Fruit fly (Drosophila melanogaster): Measurements from ENCODE around the gene Acsx1R.

Acsx1R gene

dm6 chr3R:19783290-19783689 lies 6.2 kb upstream of the Acsx1R start, which contains the start of gene Acsx4:
Gene Acsx4, plus strand, starts transcription at chr3R:19783522.
- no peak for TF ChIP-seq CG10209 (GFP tag; optimal IDR thresholded peaks at IDR 0.05)
- TF ChIP-seq Hr78 (GFP tag; optimal IDR thresholded peaks at IDR 0.05), result peak in 1 of 2 experiments; percentile 68
- TF ChIP-seq lab (GFP tag; optimal IDR thresholded peaks at IDR 0.05), result peak; percentile 48
- peak; percentile 10 for TF ChIP-seq cwo (GFP tag; optimal IDR thresholded peaks at IDR 0.05)
- TF ChIP-seq chinmo (GFP tag; IDR thresholded peaks at IDR 0.05; ENCODE audit: partially characterized antibody), result 0 out of 4 replicates have a peak, but pooled peaks have one; percentile 34
- no peak for TF ChIP-seq CG18764 (GFP tag; optimal IDR thresholded peaks at IDR 0.05)
- no peak for TF ChIP-seq trh (GFP tag; optimal IDR thresholded peaks at IDR 0.05)
- peak; percentile 79 for TF ChIP-seq CG34376 (GFP tag; optimal IDR thresholded peaks at IDR 0.05)
- peak; percentile 80 for TF ChIP-seq Deaf1 (tag; optimal IDR thresholded peaks at IDR 0.05)
- peak; percentile 76 for TF ChIP-seq z (GFP tag; IDR thresholded peaks at IDR 0.05)
- TF ChIP-seq Jarid2 (GFP tag; optimal IDR thresholded peaks at IDR 0.05), result peak; percentile 10
- TF ChIP-seq sd (tag; optimal IDR thresholded peaks at IDR 0.05), result peak; percentile 51
- TF ChIP-seq Sry-δ (GFP tag; optimal IDR thresholded peaks at IDR 0.05), result no peak
- no peak for TF ChIP-seq ara (GFP tag; IDR thresholded peaks at IDR 0.05)
- no peak for TF ChIP-seq Camta (GFP tag; optimal IDR thresholded peaks at IDR 0.05)
- TF ChIP-seq mirr (GFP tag; optimal IDR thresholded peaks at IDR 0.05), result peak; percentile 55
- peak; percentile 82 for TF ChIP-seq GATAe (GFP tag; conservative IDR thresholded peaks at IDR 0.05)
- peak; percentile 72 for TF ChIP-seq CG15514 (GFP tag; optimal IDR thresholded peaks at IDR 0.05)
- TF ChIP-seq Med (GFP tag), result peak; percentile 53
- peak; percentile 84 for TF ChIP-seq grn (GFP tag; optimal IDR thresholded peaks at IDR 0.05)
- TF ChIP-seq exex (tag; optimal IDR thresholded peaks at IDR 0.05), result peak; percentile 55
- TF ChIP-seq ftz-f1 (GFP tag; optimal IDR thresholded peaks at IDR 0.05), result peak; percentile 42
- TF ChIP-seq Pdp1 (GFP tag; optimal IDR thresholded peaks at IDR 0.05), result peak in 1 of 2 experiments; percentile 32
- peak; percentile 25 for TF ChIP-seq CG10543 (GFP tag; optimal IDR thresholded peaks at IDR 0.05)
- no peak for TF ChIP-seq Hmx (GFP tag; optimal IDR thresholded peaks at IDR 0.05)
- TF ChIP-seq sug (tag; optimal IDR thresholded peaks at IDR 0.05), result peak; percentile 62

dm6 chr3R:19780946-19781345 lies 3.9 kb upstream of the Acsx1R start, which contains the start of gene Acsx3:
Gene Acsx3, plus strand, starts transcription at chr3R:19781246.
- no peak for TF ChIP-seq CG2116 (GFP tag; optimal IDR thresholded peaks at IDR 0.05)
- peak; percentile 10 for TF ChIP-seq grau (tag; optimal IDR thresholded peaks at IDR 0.05)
- TF ChIP-seq Meics (GFP tag; optimal IDR thresholded peaks at IDR 0.05), result no peak
- no peak for TF ChIP-seq CG3847 (GFP tag; IDR thresholded peaks at IDR 0.05)
- TF ChIP-seq seq (GFP tag; IDR thresholded peaks at IDR 0.05), result no peak
- TF ChIP-seq CG31365 (tag; optimal IDR thresholded peaks at IDR 0.05), result no peak
- no peak for TF ChIP-seq Doc3 (GFP tag; IDR thresholded peaks at IDR 0.05; ENCODE audit: partially characterized antibody)
- peak; percentile 51 for TF ChIP-seq sug (tag; optimal IDR thresholded peaks at IDR 0.05)

dm6 chr3R:19778065-19778800 lies 1.2 kb upstream of the Acsx1R start, which contains the start of gene Acsx2:
Gene Acsx2, plus strand, starts transcription at chr3R:19778750.
- no peak for TF ChIP-seq jigr1 (GFP tag; IDR thresholded peaks at IDR 0.05)
- TF ChIP-seq hb (GFP tag; IDR thresholded peaks at IDR 0.05; ENCODE audit: partially characterized antibody), result no peak
- no peak for TF ChIP-seq CG11398 (GFP tag; optimal IDR thresholded peaks at IDR 0.05)
- no peak for TF ChIP-seq fd102C (GFP tag; optimal IDR thresholded peaks at IDR 0.05)
- no peak for TF ChIP-seq trh (GFP tag; optimal IDR thresholded peaks at IDR 0.05)
- TF ChIP-seq ftz-f1 (GFP tag; optimal IDR thresholded peaks at IDR 0.05), result no peak
- no peak for TF ChIP-seq CG8359 (GFP tag; optimal IDR thresholded peaks at IDR 0.05; ENCODE audit: borderline replicate concordance)
- TF ChIP-seq Awh (GFP tag; IDR thresholded peaks at IDR 0.05), result no peak
- TF ChIP-seq bbx (GFP tag; IDR thresholded peaks at IDR 0.05; ENCODE audit: partially characterized antibody), result 0 out of 2 replicates have a peak, but pooled peaks have one; percentile 33
- TF ChIP-seq CG4424 (GFP tag; optimal IDR thresholded peaks at IDR 0.05), result no peak
- TF ChIP-seq stwl (tag; optimal IDR thresholded peaks at IDR 0.05), result peak; percentile 61
- no peak for TF ChIP-seq CG11695 (GFP tag; IDR thresholded peaks at IDR 0.05)
- peak; percentile 90 for TF ChIP-seq CTCF (GFP tag; optimal IDR thresholded peaks at IDR 0.05)
- TF ChIP-seq Bgb (GFP tag; IDR thresholded peaks at IDR 0.05; ENCODE audit: partially characterized antibody), result peak; percentile 40; the same call in 1 of the 2 replicates
- TF ChIP-seq mld (GFP tag; IDR thresholded peaks at IDR 0.05; ENCODE audit: partially characterized antibody), result 0 out of 3 replicates have a peak, but pooled peaks have one; percentile 18
- TF ChIP-seq NC2α (GFP tag; optimal IDR thresholded peaks at IDR 0.05), result no peak

Measured in whole organism, embryonic.